Fruit fly (Drosophila melanogaster) whole organism, embryonic: ENCODE data around the gene unc-13.

Experiments
- Abd-B ChIP-seq: fragments of 200-800 bp; sonication (Bioruptor generic); optimal IDR thresholded peaks from 2 replicates; lab custom pipeline; 2018; ENCODE audit warnings: missing biosample characterization, mild to moderate bottlenecking, missing genetic modification characterization, moderate library complexity
- Antp ChIP-seq: fragments of 200-800 bp; sonication (Bioruptor generic); optimal IDR thresholded peaks from 3 replicates; lab custom pipeline; 2016; ENCODE audit warnings: missing biosample characterization, missing genetic modification characterization
- Awh ChIP-seq: fragments of 200-800 bp; sonication (Bioruptor generic); IDR thresholded peaks from 2 replicates; pipeline ENCODE4, ENCODE4 v1.3.6; 2022; ENCODE audit warnings: missing biosample characterization, missing genetic modification characterization
- BEAF-32 ChIP-seq: fragments of 200-800 bp; sonication (Bioruptor generic); optimal IDR thresholded peaks from 3 replicates; lab custom pipeline; 2017; ENCODE audit warnings: missing biosample characterization, missing genetic modification characterization, mild to moderate bottlenecking, moderate library complexity, missing genetic modification reagents
- CG10209 ChIP-seq: fragments of 200-800 bp; sonication (Bioruptor generic); optimal IDR thresholded peaks from 3 replicates; lab custom pipeline; 2017; ENCODE audit warnings: missing biosample characterization, mild to moderate bottlenecking, missing genetic modification characterization, missing genetic modification reagents
- CG12155 ChIP-seq: fragments of 200-800 bp; sonication (Bioruptor generic); optimal IDR thresholded peaks from 3 replicates; lab custom pipeline; 2016; ENCODE audit warnings: missing biosample characterization, missing genetic modification characterization
- CG13296 ChIP-seq: fragments of 200-800 bp; sonication (Bioruptor generic); optimal IDR thresholded peaks from 3 replicates; lab custom pipeline; 2018; ENCODE audit warnings: missing biosample characterization, mild to moderate bottlenecking, missing genetic modification characterization
- CG14860 ChIP-seq: fragments of 200-800 bp; sonication (Bioruptor generic); IDR thresholded peaks from 3 replicates; pipeline ENCODE4 v1.3.6; 2022; ENCODE audit warnings: missing biosample characterization, missing genetic modification characterization; ENCODE audit not compliant: partially characterized antibody
- CG15269 ChIP-seq: fragments of 200-800 bp; sonication (Bioruptor generic); optimal IDR thresholded peaks from 2 replicates; lab custom pipeline; 2018; ENCODE audit warnings: missing biosample characterization, mild to moderate bottlenecking, missing genetic modification characterization, moderate library complexity
- CG15696 ChIP-seq: fragments of 200-800 bp; sonication (Bioruptor generic); optimal IDR thresholded peaks from 2 replicates; lab custom pipeline; 2019; ENCODE audit warnings: missing biosample characterization, mild to moderate bottlenecking, missing genetic modification characterization, moderate library complexity
- CG1647 ChIP-seq: fragments of 200-800 bp; sonication (Bioruptor generic); optimal IDR thresholded peaks from 3 replicates; lab custom pipeline; 2016; ENCODE audit warnings: missing biosample characterization, missing genetic modification characterization
- CG1832 ChIP-seq: fragments of 200-800 bp; sonication (Bioruptor generic); optimal IDR thresholded peaks from 2 replicates; lab custom pipeline; 2017; ENCODE audit warnings: missing biosample characterization, mild to moderate bottlenecking, missing genetic modification characterization, inconsistent platforms
- CG2889 ChIP-seq: fragments of 200-800 bp; sonication (Bioruptor generic); IDR thresholded peaks from 3 replicates; pipeline ENCODE4 v1.3.6; 2022; ENCODE audit warnings: missing biosample characterization, missing genetic modification characterization
- CG31224 ChIP-seq: fragments of 200-800 bp; sonication (Bioruptor generic); IDR thresholded peaks from 2 replicates; pipeline ENCODE4 v1.3.6; 2022; ENCODE audit warnings: missing biosample characterization, missing genetic modification characterization
- CG31441 ChIP-seq: fragments of 200-800 bp; sonication (Bioruptor generic); IDR thresholded peaks from 2 replicates; pipeline ENCODE4 v1.3.6; 2022; ENCODE audit warnings: missing biosample characterization, missing genetic modification characterization
- CG3407 ChIP-seq: fragments of 200-800 bp; sonication (Bioruptor generic); optimal IDR thresholded peaks from 2 replicates; lab custom pipeline; 2018; ENCODE audit warnings: missing biosample characterization, mild to moderate bottlenecking, missing genetic modification characterization
- CG42726 ChIP-seq: fragments of 200-800 bp; sonication (Bioruptor generic); IDR thresholded peaks from 2 replicates; pipeline ENCODE4 v1.3.6; 2022; ENCODE audit warnings: missing biosample characterization, missing genetic modification characterization; ENCODE audit not compliant: partially characterized antibody
- CG4328 ChIP-seq: fragments of 200-800 bp; sonication (Bioruptor generic); optimal IDR thresholded peaks from 3 replicates; lab custom pipeline; 2017; ENCODE audit warnings: missing biosample characterization, missing genetic modification reagents, missing genetic modification characterization
- CG4424 ChIP-seq: fragments of 200-800 bp; sonication (Bioruptor generic); optimal IDR thresholded peaks from 3 replicates; lab custom pipeline; 2016; ENCODE audit warnings: missing biosample characterization, missing genetic modification characterization
- CG9609 ChIP-seq: fragments of 200-800 bp; sonication (Bioruptor generic); optimal IDR thresholded peaks from 3 replicates; lab custom pipeline; 2016; ENCODE audit warnings: missing biosample characterization, missing genetic modification characterization
- Elba2 ChIP-seq: fragments of 200-800 bp; sonication (Bioruptor generic); optimal IDR thresholded peaks from 3 replicates; lab custom pipeline; 2016; ENCODE audit warnings: missing biosample characterization, missing genetic modification characterization
- Ets65A ChIP-seq: fragments of 200-800 bp; sonication (Bioruptor generic); peaks from one replicate; lab custom pipeline; 2016; ENCODE audit warnings: missing biosample characterization, missing genetic modification characterization
- Fer2 ChIP-seq: fragments of 200-800 bp; sonication (Bioruptor generic); optimal IDR thresholded peaks from 2 replicates; lab custom pipeline; 2018; ENCODE audit warnings: missing biosample characterization, mild to moderate bottlenecking, missing genetic modification characterization, moderate library complexity
- H2.0 ChIP-seq: fragments of 200-800 bp; sonication (Bioruptor generic); IDR thresholded peaks from 2 replicates; pipeline ENCODE4 v1.3.6; 2022; ENCODE audit warnings: missing biosample characterization, missing genetic modification characterization
- Hmr ChIP-seq: fragments of 200-800 bp; sonication (Bioruptor generic); optimal IDR thresholded peaks from 3 replicates; lab custom pipeline; 2017; ENCODE audit warnings: mild to moderate bottlenecking, missing biosample characterization, missing genetic modification reagents, missing genetic modification characterization
- Hsf ChIP-seq: fragments of 200-800 bp; sonication (Bioruptor generic); optimal IDR thresholded peaks from 3 replicates; lab custom pipeline; 2016; ENCODE audit warnings: missing biosample characterization, missing genetic modification characterization
- Lim3 ChIP-seq: fragments of 200-800 bp; sonication (Bioruptor generic); IDR thresholded peaks from 2 replicates; pipeline ENCODE4 v1.3.6; 2022; ENCODE audit warnings: missing biosample characterization, missing genetic modification characterization
- Ptx1 ChIP-seq: fragments of 200-800 bp; sonication (Bioruptor generic); IDR thresholded peaks from 2 replicates; pipeline ENCODE4 v1.3.6; 2022; ENCODE audit warnings: missing biosample characterization, missing genetic modification characterization
- Side ChIP-seq: fragments of 200-800 bp; sonication (Bioruptor generic); optimal IDR thresholded peaks from 2 replicates; lab custom pipeline; 2016; ENCODE audit warnings: missing biosample characterization, missing genetic modification characterization
- Six4 ChIP-seq: fragments of 200-800 bp; sonication (Bioruptor generic); optimal IDR thresholded peaks from 2 replicates; lab custom pipeline; 2016; ENCODE audit warnings: missing biosample characterization, missing genetic modification characterization
- Taf1 ChIP-seq: fragments of 200-800 bp; sonication (Bioruptor generic); IDR thresholded peaks from 2 replicates; pipeline ENCODE4 v1.3.6; 2022; ENCODE audit warnings: missing biosample characterization, missing genetic modification characterization
- Vsx1 ChIP-seq: fragments of 200-800 bp; sonication (Bioruptor generic); optimal IDR thresholded peaks from 2 replicates; lab custom pipeline; 2017; ENCODE audit warnings: missing biosample characterization, mild to moderate bottlenecking, missing genetic modification characterization, missing genetic modification reagents
- al ChIP-seq: fragments of 200-800 bp; sonication (Bioruptor generic); IDR thresholded peaks from 2 replicates; pipeline ENCODE4 v1.3.6; 2022; ENCODE audit warnings: missing biosample characterization, missing genetic modification characterization
- bcd ChIP-seq: fragments of 200-800 bp; sonication (Bioruptor generic); optimal IDR thresholded peaks from 2 replicates; lab custom pipeline; 2017; ENCODE audit warnings: missing biosample characterization, mild to moderate bottlenecking, missing genetic modification characterization
- bsh ChIP-seq, 2 experiments: fragments of 200-800 bp; sonication (Bioruptor generic); optimal IDR thresholded peaks; 2 replicates each; lab custom pipeline; 2017 to 2018; ENCODE audit warnings: mild to moderate bottlenecking in 2 of 2, missing biosample characterization in 2 of 2, missing genetic modification characterization in 2 of 2, moderate library complexity in 1 of 2
- crc ChIP-seq: fragments of 200-800 bp; sonication (Bioruptor generic); optimal IDR thresholded peaks from 2 replicates; lab custom pipeline; 2016; ENCODE audit warnings: missing biosample characterization, missing genetic modification characterization
- ems ChIP-seq: fragments of 200-800 bp; sonication (Bioruptor generic); optimal IDR thresholded peaks from 3 replicates; lab custom pipeline; 2016; ENCODE audit warnings: missing biosample characterization, missing genetic modification characterization
- en ChIP-seq: fragments of 200-800 bp; sonication (Bioruptor generic); optimal IDR thresholded peaks from 2 replicates; lab custom pipeline; 2016; ENCODE audit warnings: missing biosample characterization, missing genetic modification characterization
- fd3F ChIP-seq: fragments of 200-800 bp; sonication (Bioruptor generic); optimal IDR thresholded peaks from 2 replicates; lab custom pipeline; 2018; ENCODE audit warnings: missing biosample characterization, mild to moderate bottlenecking, missing genetic modification characterization, moderate library complexity
- fd64A ChIP-seq: fragments of 200-800 bp; sonication (Bioruptor generic); optimal IDR thresholded peaks from 3 replicates; lab custom pipeline; 2018; ENCODE audit warnings: missing biosample characterization, mild to moderate bottlenecking, missing genetic modification characterization
- gsb-n ChIP-seq: fragments of 200-800 bp; sonication (Bioruptor generic); optimal IDR thresholded peaks from 3 replicates; lab custom pipeline; 2018; ENCODE audit warnings: missing biosample characterization, mild to moderate bottlenecking, missing genetic modification characterization
- ken ChIP-seq: fragments of 200-800 bp; sonication (Bioruptor generic); IDR thresholded peaks from 3 replicates; pipeline ENCODE4 v1.3.6; 2022; ENCODE audit warnings: missing biosample characterization, missing genetic modification characterization
- nerfin-2 ChIP-seq: fragments of 200-800 bp; sonication (Bioruptor generic); IDR thresholded peaks from 2 replicates; pipeline ENCODE4 v1.3.6; 2022; ENCODE audit warnings: missing biosample characterization, missing genetic modification characterization; ENCODE audit not compliant: partially characterized antibody
- otp ChIP-seq: fragments of 200-800 bp; sonication (Bioruptor generic); IDR thresholded peaks from 3 replicates; pipeline ENCODE4, ENCODE4 v1.3.6; 2022; ENCODE audit warnings: missing biosample characterization, missing genetic modification characterization
- psq ChIP-seq: fragments of 200-800 bp; sonication (Bioruptor generic); optimal IDR thresholded peaks from 2 replicates; lab custom pipeline; 2017; ENCODE audit warnings: missing biosample characterization, missing genetic modification characterization
- sc ChIP-seq, 3 experiments: fragments of >200 bp in 2 of 3; fragments of 200-800 bp in 1 of 3; sonication (Bioruptor generic) in 1 of 3; optimal IDR thresholded peaks; 2 replicates in 2 of 3; 3 replicates in 1 of 3; lab custom pipeline; 2017; ENCODE audit warnings: mild to moderate bottlenecking in 1 of 3, missing biosample characterization in 1 of 3, missing genetic modification characterization in 1 of 3, missing genetic modification reagents in 1 of 3
- sens ChIP-seq: fragments of 200-800 bp; sonication (Bioruptor generic); peaks from one replicate; lab custom pipeline; 2016; ENCODE audit warnings: missing biosample characterization, missing genetic modification characterization
- slp2 ChIP-seq: fragments of 200-800 bp; sonication (Bioruptor generic); optimal IDR thresholded peaks from 2 replicates; lab custom pipeline; 2016; ENCODE audit warnings: missing biosample characterization, missing genetic modification characterization
- tll ChIP-seq, 2 experiments: fragments of 200-800 bp in 1 of 2; fragments of >200 bp in 1 of 2; sonication (Bioruptor generic) in 1 of 2; optimal IDR thresholded peaks; 2 replicates each; lab custom pipeline; 2017 to 2019; ENCODE audit warnings: missing biosample characterization in 2 of 2, missing genetic modification characterization in 2 of 2, mild to moderate bottlenecking in 1 of 2, moderate library complexity in 1 of 2
- usp ChIP-seq: fragments of >200 bp; optimal IDR thresholded peaks from 2 replicates; lab custom pipeline; 2017; ENCODE audit warnings: missing biosample characterization, missing genetic modification characterization
- zen ChIP-seq: fragments of 200-800 bp; sonication (Bioruptor generic); optimal IDR thresholded peaks from 3 replicates; lab custom pipeline; 2018; ENCODE audit warnings: missing biosample characterization, mild to moderate bottlenecking, missing genetic modification characterization, moderate library complexity
- zfh1 ChIP-seq: fragments of 200-800 bp; sonication (Bioruptor generic); IDR thresholded peaks from 3 replicates; pipeline ENCODE4 v1.3.6; 2022; ENCODE audit warnings: missing biosample characterization, missing genetic modification characterization

Gene unc-13

dm6 chr4:851131-851530, 61.0 kb downstream of the unc-13 start:
- TF ChIP-seq CG10209 (GFP tag; lab: Kevin White, UChicago) (no peak), fd3F (GFP tag; lab: Kevin White, UChicago) (no peak), Side (GFP tag; lab: Kevin White, UChicago) (no peak), CG15269 (tag; lab: Kevin White, UChicago) (no peak), CG1832 (GFP tag; lab: Kevin White, UChicago) (no peak), Vsx1 (no peak), CG1647 (GFP tag; lab: Kevin White, UChicago) (no peak), slp2 (no peak), ken (no peak), tll (GFP tag; optimal IDR thresholded peaks at IDR 0.05; lab: Kevin White, UChicago) (peak in 1 of 2 experiments; percentile 42), Elba2 (GFP tag; lab: Kevin White, UChicago) (peak; percentile 75), CG4424 (no peak), Abd-B (no peak), CG3407 (GFP tag; lab: Kevin White, UChicago) (no peak), bcd (GFP tag; lab: Kevin White, UChicago) (no peak), Hsf (GFP tag; lab: Kevin White, UChicago) (no peak), Antp (GFP tag; lab: Kevin White, UChicago) (no peak), otp (GFP tag; lab: Robert Waterston, UW) (no peak), Fer2 (no peak), CG12155 (no peak), gsb-n (tag; lab: Kevin White, UChicago) (no peak), zen (tag; lab: Kevin White, UChicago) (peak; percentile 88), CG14860 (no peak), Ets65A (GFP tag; lab: Kevin White, UChicago) (peak; percentile 24), CG2889 (GFP tag; lab: Robert Waterston, UW) (no peak), CG4328 (GFP tag; lab: Kevin White, UChicago) (no peak), Hmr (no peak), CG42726 (GFP tag; lab: Robert Waterston, UW) (no peak), ems (GFP tag; lab: Kevin White, UChicago) (no peak), sc (optimal IDR thresholded peaks at IDR 0.05; lab: Kevin White, UChicago) (no peak), sc (GFP tag; optimal IDR thresholded peaks at IDR 0.05; lab: Kevin White, UChicago) (no peak), CG15696 (tag; lab: Kevin White, UChicago) (no peak), H2.0 (GFP tag; lab: Robert Waterston, UW) (no peak), psq (GFP tag; lab: Kevin White, UChicago) (no peak), Awh (GFP tag; lab: Robert Waterston, UW) (no peak), sens (GFP tag; lab: Kevin White, UChicago) (peak; percentile 19), Ptx1 (GFP tag; lab: Robert Waterston, UW) (no peak), CG31224 (GFP tag; lab: Robert Waterston, UW) (no peak), en (GFP tag; lab: Kevin White, UChicago) (no peak), nerfin-2 (GFP tag; lab: Robert Waterston, UW) (no peak), al (GFP tag; lab: Robert Waterston, UW) (no peak), usp (GFP tag; lab: Kevin White, UChicago) (no peak), fd64A (GFP tag; lab: Kevin White, UChicago) (no peak), zfh1 (GFP tag; lab: Robert Waterston, UW) (no peak), CG13296 (GFP tag; lab: Kevin White, UChicago) (no peak), crc (no peak), BEAF-32 (no peak), CG9609 (GFP tag; lab: Kevin White, UChicago) (no peak), bsh (GFP tag; optimal IDR thresholded peaks at IDR 0.05; lab: Kevin White, UChicago) (no peak), CG31441 (GFP tag; lab: Robert Waterston, UW) (no peak), Six4 (no peak), Lim3 (GFP tag; lab: Robert Waterston, UW) (no peak), Taf1 (no peak)
